Worm (Caenorhabditis elegans) whole organism, late embryonic: ENCODE measurements around the gene sna-2.
"Not testable (repeated sequence)": the region's sequence is repeated elsewhere in the genome, so short reads cannot be mapped to it uniquely, and the experiment has no call there.

Experiments used
- C08G9.2 ChIP-seq: sonication (generic microtip); optimal IDR thresholded peaks from 2 replicates; lab custom pipeline; 2016; ENCODE audit warnings: mild to moderate bottlenecking, missing genetic modification characterization, moderate library complexity, missing compliant biosample characterization
- C38D4.7 ChIP-seq: fragments of 200-800 bp; sonication (Bioruptor generic); optimal IDR thresholded peaks from 2 replicates; lab custom pipeline; 2018; ENCODE audit warnings: mild to moderate bottlenecking, missing genetic modification characterization, moderate library complexity, missing compliant biosample characterization
- K02D7.2 ChIP-seq: sonication (generic microtip); optimal IDR thresholded peaks from 2 replicates; lab custom pipeline; 2017; ENCODE audit warnings: mild to moderate bottlenecking, missing genetic modification characterization, missing compliant biosample characterization
- Y22D7AL.16 ChIP-seq: sonication (generic microtip); optimal IDR thresholded peaks from 2 replicates; lab custom pipeline; 2016; ENCODE audit warnings: missing genetic modification characterization, missing compliant biosample characterization
- ceh-18 ChIP-seq: sonication (generic microtip); optimal IDR thresholded peaks from 2 replicates; lab custom pipeline; 2016; ENCODE audit warnings: missing genetic modification characterization, missing compliant biosample characterization
- ceh-19 ChIP-seq: fragments of 200-800 bp; sonication (Bioruptor generic); optimal IDR thresholded peaks from 2 replicates; lab custom pipeline; 2018; ENCODE audit warnings: mild to moderate bottlenecking, missing genetic modification characterization, missing compliant biosample characterization
- ceh-2 ChIP-seq: sonication (generic microtip); optimal IDR thresholded peaks from 2 replicates; lab custom pipeline; 2016; ENCODE audit warnings: missing genotype, missing genetic modification characterization, missing compliant biosample characterization
- ceh-22 ChIP-seq: sonication (generic microtip); optimal IDR thresholded peaks from 2 replicates; lab custom pipeline; 2017; ENCODE audit warnings: missing biosample characterization, missing genetic modification characterization
- ceh-24 ChIP-seq: sonication (generic microtip); optimal IDR thresholded peaks from 2 replicates; lab custom pipeline; 2016; ENCODE audit warnings: mild to moderate bottlenecking, missing genetic modification characterization, missing compliant biosample characterization
- ceh-9 ChIP-seq: sonication (generic microtip); optimal IDR thresholded peaks from 2 replicates; lab custom pipeline; 2016; ENCODE audit warnings: mild to moderate bottlenecking, missing genetic modification characterization, inconsistent platforms, missing compliant biosample characterization
- ets-4 ChIP-seq: sonication (generic microtip); optimal IDR thresholded peaks from 2 replicates; lab custom pipeline; 2016; ENCODE audit warnings: missing genetic modification characterization, missing compliant biosample characterization
- fkh-6 ChIP-seq: sonication (generic microtip); optimal IDR thresholded peaks from 2 replicates; lab custom pipeline; 2016; ENCODE audit warnings: missing genetic modification characterization, missing compliant biosample characterization
- hlh-15 ChIP-seq: sonication (generic microtip); optimal IDR thresholded peaks from 2 replicates; lab custom pipeline; 2016; ENCODE audit warnings: missing genetic modification characterization, missing compliant biosample characterization
- hlh-30 ChIP-seq: sonication (generic microtip); optimal IDR thresholded peaks from 2 replicates; lab custom pipeline; 2017; ENCODE audit warnings: antibody characterized with exemption, missing genetic modification characterization, missing compliant biosample characterization; ENCODE audit not compliant: insufficient read depth
- lin-11 ChIP-seq: fragments of 200-800 bp; sonication (Bioruptor generic); optimal IDR thresholded peaks from 2 replicates; lab custom pipeline; 2018; ENCODE audit warnings: mild to moderate bottlenecking, missing genetic modification characterization, missing compliant biosample characterization
- madf-2 ChIP-seq: sonication (generic microtip); optimal IDR thresholded peaks from 2 replicates; lab custom pipeline; 2017; ENCODE audit warnings: missing genetic modification characterization, missing compliant biosample characterization
- mec-3 ChIP-seq: sonication (generic microtip); optimal IDR thresholded peaks from 2 replicates; lab custom pipeline; 2016; ENCODE audit warnings: borderline replicate concordance, missing genetic modification characterization, missing compliant biosample characterization
- nfya-1 ChIP-seq: sonication (generic microtip); optimal IDR thresholded peaks from 2 replicates; lab custom pipeline; 2017; ENCODE audit warnings: missing genetic modification characterization, mild to moderate bottlenecking, missing compliant biosample characterization, antibody characterized with exemption, moderate library complexity
- nhr-232 ChIP-seq: sonication (generic microtip); optimal IDR thresholded peaks from 2 replicates; lab custom pipeline; 2016; ENCODE audit warnings: missing genetic modification characterization, missing compliant biosample characterization
- npax-4 ChIP-seq: sonication (generic microtip); optimal IDR thresholded peaks from 2 replicates; lab custom pipeline; 2016; ENCODE audit warnings: missing genetic modification characterization, missing compliant biosample characterization
- pag-3 ChIP-seq: sonication (generic microtip); optimal IDR thresholded peaks from 2 replicates; lab custom pipeline; 2016; ENCODE audit warnings: missing compliant biosample characterization, missing genetic modification characterization, borderline replicate concordance
- pax-1 ChIP-seq: fragments of 150-350 bp; optimal IDR thresholded peaks from 2 replicates; lab custom pipeline; 2014; ENCODE audit warnings: missing biosample characterization, missing genetic modification characterization
- pha-2 ChIP-seq: sonication (generic microtip); optimal IDR thresholded peaks from 2 replicates; lab custom pipeline; 2017; ENCODE audit warnings: mild to moderate bottlenecking, missing genetic modification characterization, missing compliant biosample characterization
- pha-4 ChIP-seq: fragments of 150-350 bp; optimal IDR thresholded peaks from 2 replicates; lab custom pipeline; 2018; ENCODE audit warnings: missing biosample characterization, missing genetic modification reagents, missing genetic modification characterization
- ref-2 ChIP-seq: sonication (generic microtip); optimal IDR thresholded peaks from 2 replicates; lab custom pipeline; 2016; ENCODE audit warnings: missing genetic modification characterization, missing compliant biosample characterization
- sdc-2 ChIP-seq: sonication (generic microtip); optimal IDR thresholded peaks from 2 replicates; lab custom pipeline; 2016; ENCODE audit warnings: missing genotype, missing genetic modification characterization, missing compliant biosample characterization
- syd-9 ChIP-seq: sonication (generic microtip); optimal IDR thresholded peaks from 2 replicates; lab custom pipeline; 2016; ENCODE audit warnings: mild to moderate bottlenecking, missing genetic modification characterization, moderate library complexity, missing compliant biosample characterization
- ttx-3 ChIP-seq: sonication (generic microtip); optimal IDR thresholded peaks from 2 replicates; lab custom pipeline; 2016; ENCODE audit warnings: missing genetic modification reagents, missing genetic modification characterization, missing compliant biosample characterization
- unc-3 ChIP-seq, 2 experiments: fragments of 200-800 bp in 1 of 2; sonication (Bioruptor generic) in 1 of 2; sonication (generic microtip) in 1 of 2; conservative IDR thresholded peaks in 1 of 2; optimal IDR thresholded peaks in 1 of 2; 2 replicates each; pipeline versions ENCODE4 v1.3.6 to Lab custom; 2016 to 2022; ENCODE audit warnings: missing compliant biosample characterization in 2 of 2, missing genetic modification characterization in 2 of 2, missing genetic modification reagents in 1 of 2
- unc-55 ChIP-seq: sonication (generic microtip); optimal IDR thresholded peaks from 2 replicates; lab custom pipeline; 2017; ENCODE audit warnings: missing biosample characterization, missing genetic modification reagents, missing genetic modification characterization
- unc-86 ChIP-seq: sonication (generic microtip); optimal IDR thresholded peaks from 2 replicates; lab custom pipeline; 2016; ENCODE audit warnings: missing genetic modification characterization, missing compliant biosample characterization
- zip-5 ChIP-seq: sonication (generic microtip); optimal IDR thresholded peaks from 2 replicates; lab custom pipeline; 2016; ENCODE audit warnings: missing genetic modification characterization, missing compliant biosample characterization
- ztf-16 ChIP-seq: sonication (generic microtip); optimal IDR thresholded peaks from 2 replicates; lab custom pipeline; 2017; ENCODE audit warnings: missing genetic modification characterization, missing compliant biosample characterization

sna-2 gene

ce11 chrIV:9767054-9767453 is 10.4 kb downstream of the sna-2 start, which contains the start of gene msp-79:
msp-79 (minus strand) TSS chrIV:9767154.
- TF ChIP-seq sdc-2; nhr-232 (tag; lab: Kevin White, UChicago); unc-3 (GFP tag; conservative IDR thresholded peaks at IDR 0.05; lab: Robert Waterston, UW); unc-3 (tag; optimal IDR thresholded peaks at IDR 0.05; lab: Kevin White, UChicago): not testable (repeated sequence)

- TF ChIP-seq unc-86 (tag; lab: Kevin White, UChicago) (no peak), fkh-6 (tag; lab: Kevin White, UChicago) (no peak), Y22D7AL.16 (tag; lab: Kevin White, UChicago) (no peak), hlh-15 (tag; lab: Kevin White, UChicago) (no peak)
Measured at ce11 chrIV:9766250-9766649, 11.2 kb downstream of the sna-2 start, which contains the start of gene ssp-36. ssp-36 (minus strand) TSS chrIV:9766350.

ce11 chrIV:9762667-9763173 is 14.7 kb downstream of the sna-2 start:
- TF ChIP-seq ztf-16 (tag; lab: Kevin White, UChicago), result no peak
- no peak for TF ChIP-seq ceh-2 (tag; lab: Kevin White, UChicago)
- TF ChIP-seq ttx-3, result no peak
- TF ChIP-seq nfya-1 (tag; lab: Kevin White, UChicago), result no peak
- no peak for TF ChIP-seq hlh-30 (tag; lab: Kevin White, UChicago)
- no peak for TF ChIP-seq ref-2 (tag; lab: Kevin White, UChicago)
- TF ChIP-seq C38D4.7 (GFP tag; lab: Kevin White, UChicago), result no peak
- TF ChIP-seq madf-2 (tag; lab: Kevin White, UChicago), result no peak
- no peak for TF ChIP-seq mec-3 (tag; lab: Kevin White, UChicago)
- TF ChIP-seq ceh-19 (GFP tag; lab: Kevin White, UChicago), result no peak
- TF ChIP-seq pag-3 (tag; lab: Kevin White, UChicago), result no peak
- TF ChIP-seq pax-1 (tag; lab: Kevin White, UChicago), result no peak
- no peak for TF ChIP-seq unc-55 (GFP tag; lab: Kevin White, UChicago)
- no peak for TF ChIP-seq ceh-24 (tag; lab: Kevin White, UChicago)

- no peak for TF ChIP-seq zip-5
- TF ChIP-seq, all 69 proteins: peak for 0
Measured at ce11 chrIV:9761751-9762150, 15.7 kb downstream of the sna-2 start.

ce11 chrIV:9757425-9757740 is 20.1 kb downstream of the sna-2 start, which contains the start of gene nhr-97:
nhr-97 (plus strand) TSS chrIV:9757641.
- TF ChIP-seq pha-2 (tag; lab: Kevin White, UChicago) (no peak), ets-4 (tag; lab: Kevin White, UChicago) (no peak), npax-4 (tag; lab: Kevin White, UChicago) (no peak), C08G9.2 (tag; lab: Kevin White, UChicago) (no peak), ceh-18 (tag; lab: Kevin White, UChicago) (no peak), pha-4 (tag; lab: Kevin White, UChicago) (no peak), ceh-19 (GFP tag; lab: Kevin White, UChicago) (no peak), lin-11 (tag; lab: Kevin White, UChicago) (no peak), K02D7.2 (tag; lab: Kevin White, UChicago) (no peak), ceh-9 (tag; lab: Kevin White, UChicago) (no peak), ceh-22 (tag; lab: Kevin White, UChicago) (no peak), syd-9 (tag; lab: Kevin White, UChicago) (no peak)
